Worm (Caenorhabditis elegans) whole organism, mixed stage, embryonic: ENCODE data around the gene kat-1.

Experiments used
- M03D4.4 ChIP-seq: sonication (generic microtip); optimal IDR thresholded peaks from 2 replicates; lab custom pipeline; 2017; ENCODE audit warnings: mild to moderate bottlenecking, missing genetic modification characterization, missing compliant biosample characterization
- bed-3 ChIP-seq: fragments of 200-800 bp; sonication (Bioruptor generic); optimal IDR thresholded peaks from 3 replicates; lab custom pipeline; 2018; ENCODE audit warnings: mild to moderate bottlenecking, missing genetic modification characterization, moderate library complexity, missing compliant biosample characterization
- blmp-1 ChIP-seq: fragments of 150-350 bp; optimal IDR thresholded peaks from 2 replicates; lab custom pipeline; 2014; ENCODE audit warnings: missing biosample characterization, missing genetic modification characterization
- ceh-39 ChIP-seq: fragments of 150-350 bp; optimal IDR thresholded peaks from 2 replicates; lab custom pipeline; 2014; ENCODE audit warnings: missing biosample characterization, missing genetic modification characterization
- ceh-43 ChIP-seq: fragments of 200-800 bp; sonication (Bioruptor generic); optimal IDR thresholded peaks from 2 replicates; lab custom pipeline; 2018; ENCODE audit warnings: mild to moderate bottlenecking, missing genetic modification characterization, moderate library complexity, missing compliant biosample characterization
- ceh-83 ChIP-seq: fragments of 200-800 bp; sonication (Bioruptor generic); optimal IDR thresholded peaks from 2 replicates; lab custom pipeline; 2018; ENCODE audit warnings: mild to moderate bottlenecking, missing genetic modification characterization, missing compliant biosample characterization
- drap-1 ChIP-seq: fragments of 200-800 bp; sonication (Bioruptor generic); optimal IDR thresholded peaks from 3 replicates; lab custom pipeline; 2018; ENCODE audit warnings: mild to moderate bottlenecking, missing genetic modification characterization, missing compliant biosample characterization
- elt-3 ChIP-seq: fragments of 150-350 bp; optimal IDR thresholded peaks from 2 replicates; lab custom pipeline; 2014; ENCODE audit warnings: missing biosample characterization, missing genetic modification characterization
- flh-1 ChIP-seq: fragments of 200-800 bp; sonication (Bioruptor generic); optimal IDR thresholded peaks from 2 replicates; lab custom pipeline; 2018; ENCODE audit warnings: mild to moderate bottlenecking, missing genetic modification characterization, moderate library complexity, missing compliant biosample characterization
- ham-2 ChIP-seq: fragments of 200-800 bp; sonication (Bioruptor generic); optimal IDR thresholded peaks from 2 replicates; lab custom pipeline; 2018; ENCODE audit warnings: mild to moderate bottlenecking, missing genetic modification characterization, missing compliant biosample characterization
- hlh-1 ChIP-seq: fragments of 150-350 bp; optimal IDR thresholded peaks from 2 replicates; lab custom pipeline; 2014; ENCODE audit warnings: missing biosample characterization, missing genetic modification reagents, missing genetic modification characterization
- lin-13 ChIP-seq: fragments of 150-350 bp; optimal IDR thresholded peaks from 2 replicates; lab custom pipeline; 2014; ENCODE audit warnings: missing biosample characterization, missing genetic modification characterization
- lin-32 ChIP-seq: fragments of 200-800 bp; sonication (Bioruptor generic); optimal IDR thresholded peaks from 2 replicates; lab custom pipeline; 2018; ENCODE audit warnings: mild to moderate bottlenecking, missing genetic modification characterization, missing compliant biosample characterization
- lsy-2 ChIP-seq: fragments of 150-350 bp; optimal IDR thresholded peaks from 2 replicates; lab custom pipeline; 2014; ENCODE audit warnings: missing biosample characterization, missing genetic modification characterization
- mab-5 ChIP-seq: fragments of 150-350 bp; optimal IDR thresholded peaks from 2 replicates; lab custom pipeline; 2014; ENCODE audit warnings: missing biosample characterization, missing genetic modification characterization
- mep-1 ChIP-seq: fragments of 150-350 bp; optimal IDR thresholded peaks from 2 replicates; lab custom pipeline; 2017; ENCODE audit warnings: missing biosample characterization, missing genetic modification reagents, missing genetic modification characterization, inconsistent platforms
- mls-2 ChIP-seq: sonication (generic microtip); optimal IDR thresholded peaks from 2 replicates; lab custom pipeline; 2016; ENCODE audit warnings: mild to moderate bottlenecking, missing genetic modification characterization, moderate library complexity, missing compliant biosample characterization
- nhr-12 ChIP-seq: fragments of 150-350 bp; optimal IDR thresholded peaks from 2 replicates; lab custom pipeline; 2014; ENCODE audit warnings: missing biosample characterization, missing genetic modification characterization
- nhr-237 ChIP-seq: fragments of 150-350 bp; optimal IDR thresholded peaks from 2 replicates; lab custom pipeline; 2014; ENCODE audit warnings: missing biosample characterization, missing genetic modification characterization
- nhr-28 ChIP-seq: fragments of 150-350 bp; optimal IDR thresholded peaks from 2 replicates; lab custom pipeline; 2014; ENCODE audit warnings: missing biosample characterization, missing genetic modification characterization
- nhr-76 ChIP-seq: sonication (generic microtip); optimal IDR thresholded peaks from 2 replicates; lab custom pipeline; 2017; ENCODE audit warnings: missing biosample characterization, missing genetic modification characterization
- pha-4 ChIP-seq: fragments of 150-350 bp; optimal IDR thresholded peaks from 2 replicates; lab custom pipeline; 2018; ENCODE audit warnings: missing biosample characterization, missing genetic modification reagents, missing genetic modification characterization
- snpc-4 ChIP-seq: fragments of 150-350 bp; optimal IDR thresholded peaks from 2 replicates; lab custom pipeline; 2014; ENCODE audit warnings: missing biosample characterization, missing genetic modification characterization
- sptf-1 ChIP-seq: sonication (generic microtip); optimal IDR thresholded peaks from 2 replicates; lab custom pipeline; 2017; ENCODE audit warnings: mild to moderate bottlenecking, missing genetic modification characterization, moderate library complexity, missing compliant biosample characterization
- tbx-8 ChIP-seq: fragments of 200-800 bp; sonication (Bioruptor generic); optimal IDR thresholded peaks from 2 replicates; lab custom pipeline; 2018; ENCODE audit warnings: mild to moderate bottlenecking, missing genetic modification characterization, moderate library complexity, missing compliant biosample characterization
- unc-120 ChIP-seq: sonication (generic microtip); optimal IDR thresholded peaks from 2 replicates; lab custom pipeline; 2017; ENCODE audit warnings: missing genetic modification characterization, missing compliant biosample characterization; ENCODE audit not compliant: poor library complexity, severe bottlenecking
- unc-39 ChIP-seq: fragments of 150-350 bp; optimal IDR thresholded peaks from 2 replicates; lab custom pipeline; 2014; ENCODE audit warnings: missing biosample characterization, missing genetic modification characterization
- unc-62 ChIP-seq: fragments of 150-350 bp; optimal IDR thresholded peaks from 2 replicates; lab custom pipeline; 2014; ENCODE audit warnings: missing biosample characterization, missing genetic modification reagents, missing genetic modification characterization
- ztf-11 ChIP-seq: fragments of 150-350 bp; optimal IDR thresholded peaks from 2 replicates; lab custom pipeline; 2014; ENCODE audit warnings: missing biosample characterization, missing genetic modification characterization

Gene kat-1

ce11 chrII:7053001-7053400 lies 20.6 kb upstream of the kat-1 start, which contains the start of gene ZK1127.13:
Gene ZK1127.13 (plus strand): TSS chrII:7053301.
- TF ChIP-seq ham-2 (no peak), mab-5 (tag; lab: Kevin White, UChicago) (no peak), unc-120 (tag; lab: Kevin White, UChicago) (no peak), flh-1 (GFP tag; lab: Kevin White, UChicago) (no peak), bed-3 (GFP tag; lab: Kevin White, UChicago) (no peak), drap-1 (GFP tag; lab: Kevin White, UChicago) (no peak), ceh-83 (no peak), unc-62 (GFP tag; lab: Kevin White, UChicago) (no peak), lin-13 (tag; lab: Kevin White, UChicago) (no peak), sptf-1 (no peak), elt-3 (tag; lab: Kevin White, UChicago) (no peak), lin-32 (no peak), tbx-8 (GFP tag; lab: Kevin White, UChicago) (no peak), ceh-43 (GFP tag; lab: Kevin White, UChicago) (no peak), nhr-12 (tag; lab: Kevin White, UChicago) (no peak), lsy-2 (tag; lab: Kevin White, UChicago) (no peak)

ce11 chrII:7053649-7054048 lies 20.0 kb upstream of the kat-1 start, which contains the start of gene ZK1127.4:
Gene ZK1127.4 (plus strand): TSS chrII:7053949.
- no peak for TF ChIP-seq pha-4 (tag; lab: Kevin White, UChicago)
- TF ChIP-seq lin-32, result no peak
- no peak for TF ChIP-seq drap-1 (GFP tag; lab: Kevin White, UChicago)
- no peak for TF ChIP-seq blmp-1 (tag; lab: Kevin White, UChicago)
- no peak for TF ChIP-seq hlh-1 (tag; lab: Kevin White, UChicago)
- TF ChIP-seq mep-1 (tag; lab: Kevin White, UChicago), result no peak
- no peak for TF ChIP-seq ztf-11 (tag; lab: Kevin White, UChicago)
- TF ChIP-seq mls-2 (tag; lab: Kevin White, UChicago), result no peak
- no peak for TF ChIP-seq ham-2
- TF ChIP-seq nhr-76 (tag; lab: Kevin White, UChicago), result no peak
- TF ChIP-seq bed-3 (GFP tag; lab: Kevin White, UChicago), result no peak
- TF ChIP-seq nhr-28 (tag; lab: Kevin White, UChicago), result no peak
- TF ChIP-seq ceh-39 (tag; lab: Kevin White, UChicago), result no peak
- TF ChIP-seq nhr-12 (tag; lab: Kevin White, UChicago), result no peak
- TF ChIP-seq M03D4.4 (tag; lab: Kevin White, UChicago), result no peak
- TF ChIP-seq unc-39, result no peak

- no peak for TF ChIP-seq mls-2 (tag; lab: Kevin White, UChicago)
- TF ChIP-seq lsy-2 (tag; lab: Kevin White, UChicago), result no peak
- no peak for TF ChIP-seq lin-13 (tag; lab: Kevin White, UChicago)
- no peak for TF ChIP-seq bed-3 (GFP tag; lab: Kevin White, UChicago)
- no peak for TF ChIP-seq tbx-8 (GFP tag; lab: Kevin White, UChicago)
- no peak for TF ChIP-seq nhr-28 (tag; lab: Kevin White, UChicago)
- no peak for TF ChIP-seq nhr-76 (tag; lab: Kevin White, UChicago)
Observed at ce11 chrII:7054987-7055386, 18.6 kb upstream of the kat-1 start, which contains the start of gene ZK1127.3. Gene ZK1127.3 (plus strand): TSS chrII:7055287.

ce11 chrII:7056328-7056727 lies 17.3 kb upstream of the kat-1 start:
- TF ChIP-seq mab-5 (tag; lab: Kevin White, UChicago) (no peak), nhr-237 (tag; lab: Kevin White, UChicago) (no peak), snpc-4 (tag; lab: Kevin White, UChicago) (no peak), drap-1 (GFP tag; lab: Kevin White, UChicago) (no peak), unc-120 (tag; lab: Kevin White, UChicago) (no peak)

- TF ChIP-seq ceh-39 (tag; lab: Kevin White, UChicago), result no peak
- TF ChIP-seq mls-2 (tag; lab: Kevin White, UChicago), result no peak
- TF ChIP-seq lin-13 (tag; lab: Kevin White, UChicago), result no peak
- TF ChIP-seq nhr-12 (tag; lab: Kevin White, UChicago), result no peak
- no peak for TF ChIP-seq ceh-43 (GFP tag; lab: Kevin White, UChicago)
- no peak for TF ChIP-seq drap-1 (GFP tag; lab: Kevin White, UChicago)
- TF ChIP-seq ceh-83, result no peak
- no peak for TF ChIP-seq nhr-28 (tag; lab: Kevin White, UChicago)
Observed at ce11 chrII:7057860-7058259, 15.8 kb upstream of the kat-1 start, which contains the start of gene cth-2. Gene cth-2 (minus strand): TSS chrII:7057960.
